Fruit fly (Drosophila melanogaster) whole organism, embryonic: ENCODE measurements around the gene eEF1alpha2.

Experiments
- Ada2b ChIP-seq: fragments of 200-800 bp; sonication (Bioruptor generic); IDR thresholded peaks from 2 replicates; pipeline ENCODE4 v1.3.6; 2022; ENCODE audit warnings: missing biosample characterization, missing genetic modification characterization
- Atf6 ChIP-seq: fragments of 200-800 bp; sonication (Bioruptor generic); IDR thresholded peaks from 2 replicates; pipeline ENCODE4 v1.3.6; 2022; ENCODE audit warnings: missing biosample characterization, missing genetic modification characterization
- CG10959 ChIP-seq: fragments of 200-800 bp; sonication (Bioruptor generic); IDR thresholded peaks from 2 replicates; pipeline ENCODE4 v1.3.6; 2022; ENCODE audit warnings: missing biosample characterization, missing genetic modification characterization
- CG11723 ChIP-seq: fragments of 200-800 bp; sonication (Bioruptor generic); optimal IDR thresholded peaks from 2 replicates; lab custom pipeline; 2017; ENCODE audit warnings: missing biosample characterization, mild to moderate bottlenecking, missing genetic modification characterization
- CG12071 ChIP-seq: fragments of 200-800 bp; sonication (Bioruptor generic); optimal IDR thresholded peaks from 3 replicates; lab custom pipeline; 2018; ENCODE audit warnings: missing biosample characterization, mild to moderate bottlenecking, missing genetic modification characterization
- CG12104 ChIP-seq: fragments of 200-800 bp; sonication (Bioruptor generic); optimal IDR thresholded peaks from 3 replicates; lab custom pipeline; 2016; ENCODE audit warnings: missing biosample characterization, missing genetic modification characterization
- CG12219 ChIP-seq: fragments of 200-800 bp; sonication (Bioruptor generic); optimal IDR thresholded peaks from 3 replicates; lab custom pipeline; 2018; ENCODE audit warnings: missing biosample characterization, mild to moderate bottlenecking, missing genetic modification characterization
- CG14441 ChIP-seq: fragments of 200-800 bp; sonication (Bioruptor generic); IDR thresholded peaks from 2 replicates; pipeline ENCODE4 v1.3.6; 2022; ENCODE audit warnings: missing biosample characterization, missing genetic modification characterization
- CG14667 ChIP-seq: fragments of 200-800 bp; sonication (Bioruptor generic); IDR thresholded peaks from 2 replicates; pipeline ENCODE4 v1.3.6; 2022; ENCODE audit warnings: missing biosample characterization, missing genetic modification characterization
- CG15073 ChIP-seq: fragments of 200-800 bp; sonication (Bioruptor generic); optimal IDR thresholded peaks from 2 replicates; lab custom pipeline; 2016; ENCODE audit warnings: missing biosample characterization, missing genetic modification characterization
- CG15696 ChIP-seq: fragments of 200-800 bp; sonication (Bioruptor generic); optimal IDR thresholded peaks from 2 replicates; lab custom pipeline; 2019; ENCODE audit warnings: missing biosample characterization, mild to moderate bottlenecking, missing genetic modification characterization, moderate library complexity
- CG1603 ChIP-seq: fragments of 200-800 bp; sonication (Bioruptor generic); optimal IDR thresholded peaks from 2 replicates; lab custom pipeline; 2019; ENCODE audit warnings: missing biosample characterization, mild to moderate bottlenecking, missing genetic modification characterization, moderate library complexity
- CG16779 ChIP-seq: fragments of 200-800 bp; sonication (Bioruptor generic); IDR thresholded peaks from 2 replicates; pipeline ENCODE4 v1.3.6; 2022; ENCODE audit warnings: missing biosample characterization, missing genetic modification characterization
- CG1792 ChIP-seq: fragments of 200-800 bp; sonication (Bioruptor generic); optimal IDR thresholded peaks from 2 replicates; lab custom pipeline; 2016; ENCODE audit warnings: missing biosample characterization, missing genetic modification characterization
- CG18476 ChIP-seq: fragments of 200-800 bp; sonication (Bioruptor generic); optimal IDR thresholded peaks from 2 replicates; lab custom pipeline; 2016; ENCODE audit warnings: missing biosample characterization, mild to moderate bottlenecking, missing genetic modification characterization
- CG18764 ChIP-seq: fragments of 200-800 bp; sonication (Bioruptor generic); optimal IDR thresholded peaks from 3 replicates; lab custom pipeline; 2016; ENCODE audit warnings: missing biosample characterization, missing genetic modification characterization
- CG7271 ChIP-seq: fragments of 200-800 bp; sonication (Bioruptor generic); optimal IDR thresholded peaks from 2 replicates; lab custom pipeline; 2018; ENCODE audit warnings: missing biosample characterization, mild to moderate bottlenecking, missing genetic modification characterization, moderate library complexity
- CG7928 ChIP-seq: fragments of 200-800 bp; sonication (Bioruptor generic); optimal IDR thresholded peaks from 2 replicates; lab custom pipeline; 2017; ENCODE audit warnings: missing biosample characterization, mild to moderate bottlenecking, missing genetic modification characterization
- CG8290 ChIP-seq, 3 experiments: fragments of 200-800 bp; sonication (Bioruptor generic); optimal IDR thresholded peaks; 2 replicates each; lab custom pipeline; 2016 to 2019; ENCODE audit warnings: missing biosample characterization in 3 of 3, missing genetic modification characterization in 3 of 3, mild to moderate bottlenecking in 2 of 3, moderate library complexity in 1 of 3
- CG9817 ChIP-seq: fragments of 200-800 bp; sonication (Bioruptor generic); optimal IDR thresholded peaks from 2 replicates; lab custom pipeline; 2018; ENCODE audit warnings: missing biosample characterization, mild to moderate bottlenecking, missing genetic modification characterization, moderate library complexity
- Camta ChIP-seq: fragments of 200-800 bp; sonication (Bioruptor generic); optimal IDR thresholded peaks from 2 replicates; lab custom pipeline; 2016; ENCODE audit warnings: missing biosample characterization, missing genetic modification characterization
- CkIIα-i1 ChIP-seq: fragments of 200-800 bp; sonication (Bioruptor generic); IDR thresholded peaks from 2 replicates; pipeline ENCODE4 v1.3.6; 2022; ENCODE audit warnings: missing biosample characterization, missing genetic modification characterization
- D19A ChIP-seq: fragments of 200-800 bp; optimal IDR thresholded peaks from 3 replicates; lab custom pipeline; 2019; ENCODE audit warnings: missing biosample characterization, mild to moderate bottlenecking, missing genetic modification characterization, moderate library complexity
- Hmr ChIP-seq: fragments of 200-800 bp; sonication (Bioruptor generic); optimal IDR thresholded peaks from 3 replicates; lab custom pipeline; 2017; ENCODE audit warnings: mild to moderate bottlenecking, missing biosample characterization, missing genetic modification reagents, missing genetic modification characterization
- Hr78 ChIP-seq, 2 experiments: fragments of 200-800 bp in 1 of 2; fragments of >200 bp in 1 of 2; sonication (Bioruptor generic) in 1 of 2; optimal IDR thresholded peaks; 2 replicates each; lab custom pipeline; 2017 to 2019; ENCODE audit warnings: missing biosample characterization in 2 of 2, missing genetic modification characterization in 2 of 2, mild to moderate bottlenecking in 1 of 2, moderate library complexity in 1 of 2
- Myb ChIP-seq: fragments of 200-800 bp; sonication (Bioruptor generic); optimal IDR thresholded peaks from 2 replicates; lab custom pipeline; 2016; ENCODE audit warnings: missing biosample characterization, missing genetic modification characterization
- Trl ChIP-seq, 3 experiments: fragments of >200 bp in 2 of 3; fragments of 200-800 bp in 1 of 3; sonication (Bioruptor generic) in 1 of 3; optimal IDR thresholded peaks; 2 replicates in 1 of 3; 3 replicates in 2 of 3; lab custom pipeline; 2016 to 2017; ENCODE audit warnings: missing biosample characterization in 1 of 3, missing genetic modification characterization in 1 of 3
- amos ChIP-seq: fragments of 200-800 bp; sonication (Bioruptor generic); IDR thresholded peaks from 2 replicates; pipeline ENCODE4 v1.3.6; 2022; ENCODE audit warnings: missing biosample characterization, missing genetic modification characterization; ENCODE audit not compliant: partially characterized antibody
- ara ChIP-seq: fragments of 200-800 bp; sonication (Bioruptor generic); IDR thresholded peaks from 2 replicates; pipeline ENCODE4 v1.3.6; 2022; ENCODE audit warnings: missing biosample characterization, missing genetic modification characterization
- ato ChIP-seq: fragments of 200-800 bp; sonication (Bioruptor generic); IDR thresholded peaks from 2 replicates; pipeline ENCODE4 v1.3.6; 2022; ENCODE audit warnings: missing biosample characterization, missing genetic modification characterization; ENCODE audit not compliant: partially characterized antibody
- bowl ChIP-seq: fragments of 200-800 bp; sonication (Bioruptor generic); IDR thresholded peaks from 2 replicates; pipeline ENCODE4 v1.3.6; 2022; ENCODE audit warnings: missing biosample characterization, missing genetic modification characterization
- cg ChIP-seq: fragments of 200-800 bp; sonication (Bioruptor generic); optimal IDR thresholded peaks from 3 replicates; lab custom pipeline; 2019; ENCODE audit warnings: missing biosample characterization, mild to moderate bottlenecking, missing genetic modification characterization, moderate library complexity
- chif ChIP-seq, 2 experiments: fragments of 200-800 bp; sonication (Bioruptor generic); optimal IDR thresholded peaks; 3 replicates each; lab custom pipeline; 2016; ENCODE audit warnings: missing biosample characterization in 2 of 2, missing genetic modification characterization in 2 of 2
- croc ChIP-seq: fragments of 200-800 bp; sonication (Bioruptor generic); conservative IDR thresholded peaks from 3 replicates; pipeline ENCODE4 v1.3.6; 2022; ENCODE audit warnings: missing biosample characterization, missing genetic modification characterization
- crp ChIP-seq, 2 experiments: fragments of 200-800 bp; sonication (Bioruptor generic); optimal IDR thresholded peaks; 2 replicates in 1 of 2; 3 replicates in 1 of 2; lab custom pipeline; 2017; ENCODE audit warnings: missing biosample characterization in 2 of 2, missing genetic modification characterization in 2 of 2, mild to moderate bottlenecking in 1 of 2, moderate library complexity in 1 of 2
- cwo ChIP-seq: fragments of 200-800 bp; sonication (Bioruptor generic); optimal IDR thresholded peaks from 3 replicates; lab custom pipeline; 2017; ENCODE audit warnings: missing biosample characterization, missing genetic modification characterization, mild to moderate bottlenecking, moderate library complexity, missing genetic modification reagents
- dm ChIP-seq: fragments of 200-800 bp; sonication (Bioruptor generic); optimal IDR thresholded peaks from 3 replicates; lab custom pipeline; 2016; ENCODE audit warnings: missing biosample characterization, missing genetic modification characterization
- exex ChIP-seq: fragments of 200-800 bp; sonication (Bioruptor generic); optimal IDR thresholded peaks from 4 replicates; lab custom pipeline; 2018; ENCODE audit warnings: missing biosample characterization, mild to moderate bottlenecking, missing genetic modification characterization, moderate library complexity
- gcm2 ChIP-seq: fragments of 200-800 bp; sonication (Bioruptor generic); optimal IDR thresholded peaks from 2 replicates; lab custom pipeline; 2016; ENCODE audit warnings: missing biosample characterization, missing genetic modification characterization
- h ChIP-seq: fragments of >200 bp; optimal IDR thresholded peaks from 2 replicates; lab custom pipeline; 2017
- hb ChIP-seq: fragments of 200-800 bp; sonication (Bioruptor generic); IDR thresholded peaks from 3 replicates; pipeline ENCODE4 v1.3.6; 2022; ENCODE audit warnings: missing biosample characterization, missing genetic modification characterization; ENCODE audit not compliant: partially characterized antibody
- lbe ChIP-seq: fragments of 200-800 bp; sonication (Bioruptor generic); optimal IDR thresholded peaks from 2 replicates; lab custom pipeline; 2016; ENCODE audit warnings: missing biosample characterization, mild to moderate bottlenecking, missing genetic modification characterization
- pzg ChIP-seq: fragments of 200-800 bp; sonication (Bioruptor generic); optimal IDR thresholded peaks from 3 replicates; lab custom pipeline; 2018; ENCODE audit warnings: missing biosample characterization, mild to moderate bottlenecking, missing genetic modification characterization, moderate library complexity
- scrt ChIP-seq: fragments of 200-800 bp; sonication (Bioruptor generic); optimal IDR thresholded peaks from 2 replicates; lab custom pipeline; 2018; ENCODE audit warnings: missing biosample characterization, mild to moderate bottlenecking, missing genetic modification characterization, moderate library complexity
- sens ChIP-seq: fragments of 200-800 bp; sonication (Bioruptor generic); peaks from one replicate; lab custom pipeline; 2016; ENCODE audit warnings: missing biosample characterization, missing genetic modification characterization
- sim ChIP-seq: fragments of 200-800 bp; sonication (Bioruptor generic); IDR thresholded peaks from 2 replicates; pipeline ENCODE4 v1.3.6; 2022; ENCODE audit warnings: missing biosample characterization, missing genetic modification characterization
- sna ChIP-seq: fragments of 200-800 bp; sonication (Bioruptor generic); IDR thresholded peaks from 2 replicates; pipeline ENCODE4 v1.3.6; 2022; ENCODE audit warnings: missing biosample characterization, missing genetic modification characterization; ENCODE audit not compliant: partially characterized antibody
- sqz ChIP-seq: fragments of 200-800 bp; sonication (Bioruptor generic); optimal IDR thresholded peaks from 3 replicates; lab custom pipeline; 2018; ENCODE audit warnings: missing biosample characterization, mild to moderate bottlenecking, missing genetic modification characterization
- unpg ChIP-seq: fragments of 200-800 bp; sonication (Bioruptor generic); optimal IDR thresholded peaks from 3 replicates; lab custom pipeline; 2018; ENCODE audit warnings: missing biosample characterization, mild to moderate bottlenecking, missing genetic modification characterization, moderate library complexity
- zfh1 ChIP-seq: fragments of 200-800 bp; sonication (Bioruptor generic); IDR thresholded peaks from 3 replicates; pipeline ENCODE4 v1.3.6; 2022; ENCODE audit warnings: missing biosample characterization, missing genetic modification characterization

Gene eEF1alpha2

DNA sequence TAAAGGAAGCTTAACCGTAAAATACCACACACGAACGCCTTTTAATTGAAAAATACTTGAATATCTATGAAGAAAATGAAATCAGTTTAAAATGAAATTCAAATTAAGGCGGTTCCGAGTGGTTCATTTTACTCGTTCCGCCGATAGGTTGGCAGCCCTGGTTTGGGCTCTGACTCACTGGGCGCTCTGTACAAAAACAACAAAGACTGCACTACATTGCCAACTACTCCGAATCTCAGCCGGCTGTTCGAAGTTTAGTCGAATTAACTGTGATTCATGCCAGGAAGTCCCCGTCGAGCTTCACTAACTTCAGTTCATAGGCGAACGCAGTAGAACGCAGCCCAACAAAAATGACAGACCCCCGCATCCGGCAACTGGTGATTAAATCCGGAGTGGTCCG lies 5.0 kb downstream of the eEF1alpha2 start, which contains the start of gene Tbca:
Tbca (plus strand) TSS at position 212 of the 400 bp plus-strand sequence.
- TF ChIP-seq scrt (no peak), sqz (peak; percentile 92), sna (GFP tag; lab: Robert Waterston, UW) (peak; percentile 55; the same call in 1 of the 2 replicates), CG16779 (GFP tag; lab: Robert Waterston, UW) (no peak), CG15696 (tag; lab: Kevin White, UChicago) (no peak), ato (GFP tag; lab: Robert Waterston, UW) (peak; percentile 52; the same call in 1 of the 2 replicates), CG12071 (GFP tag; lab: Kevin White, UChicago) (no peak), CkIIα-i1 (no peak), Hr78 (GFP tag; optimal IDR thresholded peaks at IDR 0.05; lab: Kevin White, UChicago) (no peak), sens (no peak), unpg (no peak), bowl (GFP tag; lab: Robert Waterston, UW) (no peak), gcm2 (GFP tag; lab: Kevin White, UChicago) (no peak), CG12104 (no peak), lbe (GFP tag; lab: Kevin White, UChicago) (no peak), CG10959 (GFP tag; lab: Robert Waterston, UW) (no peak), CG7928 (GFP tag; lab: Kevin White, UChicago) (peak; percentile 84), CG14667 (GFP tag; lab: Robert Waterston, UW) (no peak), crp (GFP tag; optimal IDR thresholded peaks at IDR 0.05; lab: Kevin White, UChicago) (peak in 1 of 2 experiments; percentile 59), CG12219 (GFP tag; lab: Kevin White, UChicago) (no peak), cwo (GFP tag; lab: Kevin White, UChicago) (no peak), amos (GFP tag; lab: Robert Waterston, UW) (peak; percentile 79), zfh1 (GFP tag; lab: Robert Waterston, UW) (no peak), Trl (optimal IDR thresholded peaks at IDR 0.05; lab: Kevin White, UChicago) (no peak), Trl (GFP tag; optimal IDR thresholded peaks at IDR 0.05; lab: Kevin White, UChicago) (no peak), Hmr (no peak), D19A (tag; lab: Kevin White, UChicago) (no peak), CG18476 (GFP tag; lab: Kevin White, UChicago) (no peak), hb (GFP tag; lab: Robert Waterston, UW) (no peak), dm (GFP tag; lab: Kevin White, UChicago) (no peak), Atf6 (GFP tag; lab: Robert Waterston, UW) (no peak), h (lab: Kevin White, UChicago) (no peak), CG18764 (GFP tag; lab: Kevin White, UChicago) (no peak), Camta (GFP tag; lab: Kevin White, UChicago) (no peak), Ada2b (GFP tag; lab: Robert Waterston, UW) (no peak), CG1792 (GFP tag; lab: Kevin White, UChicago) (no peak), CG7271 (tag; lab: Kevin White, UChicago) (no peak), exex (tag; lab: Kevin White, UChicago) (no peak), CG9817 (no peak), CG14441 (no peak), CG1603 (tag; lab: Kevin White, UChicago) (peak; percentile 54), chif (GFP tag; optimal IDR thresholded peaks at IDR 0.05; lab: Kevin White, UChicago) (no peak), sim (GFP tag; lab: Robert Waterston, UW) (no peak), ara (GFP tag; lab: Robert Waterston, UW) (no peak), Myb (GFP tag; lab: Kevin White, UChicago) (peak; percentile 87), CG11723 (no peak), CG8290 (GFP tag; optimal IDR thresholded peaks at IDR 0.05; lab: Kevin White, UChicago) (no peak), CG8290 (tag; optimal IDR thresholded peaks at IDR 0.05; lab: Kevin White, UChicago) (no peak), CG15073 (GFP tag; lab: Kevin White, UChicago) (no peak), croc (GFP tag; lab: Robert Waterston, UW) (no peak), pzg (GFP tag; lab: Kevin White, UChicago) (peak; percentile 79), cg (no peak)
